Worm (Caenorhabditis elegans) whole organism, L3 larva: Measurements from ENCODE around the gene mdt-4.

Experiments used
- R02D3.7 ChIP-seq: fragments of 150-350 bp; optimal IDR thresholded peaks from 2 replicates; lab custom pipeline; 2014; ENCODE audit warnings: missing biosample characterization, missing genetic modification characterization
- ZK546.5 ChIP-seq: sonication (generic microtip); optimal IDR thresholded peaks from 2 replicates; lab custom pipeline; 2017; ENCODE audit warnings: missing biosample characterization, missing genetic modification characterization
- aly-2 ChIP-seq: fragments of 150-350 bp; optimal IDR thresholded peaks from 2 replicates; lab custom pipeline; 2014; ENCODE audit warnings: missing biosample characterization, missing genetic modification characterization
- ama-1 ChIP-seq: fragments of 150-350 bp; optimal IDR thresholded peaks from 2 replicates; lab custom pipeline; 2018
- ceh-16 ChIP-seq: sonication (generic microtip); optimal IDR thresholded peaks from 2 replicates; lab custom pipeline; 2017; ENCODE audit warnings: missing biosample characterization, missing genetic modification characterization
- ceh-28 ChIP-seq: fragments of 150-350 bp; optimal IDR thresholded peaks from 2 replicates; lab custom pipeline; 2014; ENCODE audit warnings: missing biosample characterization, missing genetic modification reagents, missing genetic modification characterization
- ceh-82 ChIP-seq: fragments of 150-350 bp; optimal IDR thresholded peaks from 2 replicates; lab custom pipeline; 2014; ENCODE audit warnings: missing biosample characterization, missing genetic modification characterization
- ceh-9 ChIP-seq: sonication (generic microtip); optimal IDR thresholded peaks from 2 replicates; lab custom pipeline; 2018; ENCODE audit warnings: missing biosample characterization, missing genetic modification characterization
- daf-12 ChIP-seq: fragments of 150-350 bp; optimal IDR thresholded peaks from 2 replicates; lab custom pipeline; 2014; ENCODE audit warnings: missing biosample characterization, missing genetic modification reagents, missing genetic modification characterization
- egl-27 ChIP-seq: sonication (generic microtip); optimal IDR thresholded peaks from 4 replicates; lab custom pipeline; 2017; ENCODE audit warnings: missing biosample characterization, missing genetic modification reagents, missing genetic modification characterization
- egl-5 ChIP-seq: fragments of 150-350 bp; optimal IDR thresholded peaks from 2 replicates; lab custom pipeline; 2017; ENCODE audit warnings: missing biosample characterization, missing genetic modification reagents, missing genetic modification characterization, inconsistent platforms
- elt-1 ChIP-seq: fragments of 150-350 bp; optimal IDR thresholded peaks from 2 replicates; lab custom pipeline; 2014; ENCODE audit warnings: missing biosample characterization, missing genetic modification characterization
- elt-2 ChIP-seq: sonication (generic microtip); optimal IDR thresholded peaks from 2 replicates; lab custom pipeline; 2016; ENCODE audit warnings: missing genetic modification reagents, mild to moderate bottlenecking, missing genetic modification characterization, missing compliant biosample characterization
- elt-3 ChIP-seq, 3 experiments: fragments of 150-350 bp in 1 of 3; sonication (generic microtip) in 2 of 3; optimal IDR thresholded peaks; 2 replicates in 2 of 3; 4 replicates in 1 of 3; lab custom pipeline; 2014 to 2017; ENCODE audit warnings: missing biosample characterization in 3 of 3, missing genetic modification characterization in 3 of 3
- eor-1 ChIP-seq, 2 experiments: fragments of 150-350 bp; optimal IDR thresholded peaks; 2 replicates each; lab custom pipeline; 2014 to 2018; ENCODE audit warnings: missing biosample characterization in 2 of 2, missing genetic modification characterization in 2 of 2
- fkh-10 ChIP-seq: sonication (generic microtip); optimal IDR thresholded peaks from 2 replicates; lab custom pipeline; 2017; ENCODE audit warnings: missing biosample characterization, missing genetic modification reagents, missing genetic modification characterization
- fkh-2 ChIP-seq: fragments of 150-350 bp; optimal IDR thresholded peaks from 2 replicates; lab custom pipeline; 2014; ENCODE audit warnings: missing biosample characterization, missing genetic modification reagents, missing genetic modification characterization
- fos-1 ChIP-seq: fragments of 150-350 bp; optimal IDR thresholded peaks from 2 replicates; lab custom pipeline; 2014; ENCODE audit warnings: missing biosample characterization, missing genetic modification characterization
- hmg-11 ChIP-seq: sonication (generic microtip); optimal IDR thresholded peaks from 2 replicates; lab custom pipeline; 2016; ENCODE audit warnings: missing genetic modification characterization, missing compliant biosample characterization
- jun-1 ChIP-seq: fragments of 150-350 bp; optimal IDR thresholded peaks from 2 replicates; lab custom pipeline; 2014; ENCODE audit warnings: missing biosample characterization, missing genetic modification reagents, missing genetic modification characterization
- lsy-12 ChIP-seq: sonication (generic microtip); optimal IDR thresholded peaks from 2 replicates; lab custom pipeline; 2016; ENCODE audit warnings: mild to moderate bottlenecking, missing genetic modification characterization, missing compliant biosample characterization
- mdl-1 ChIP-seq: fragments of 150-350 bp; optimal IDR thresholded peaks from 2 replicates; lab custom pipeline; 2014; ENCODE audit warnings: missing biosample characterization, missing genetic modification characterization
- mml-1 ChIP-seq: fragments of 150-350 bp; sonication (generic microtip); optimal IDR thresholded peaks from 3 replicates; lab custom pipeline; 2014; ENCODE audit warnings: missing biosample characterization, missing genetic modification characterization
- nhr-12 ChIP-seq: fragments of 150-350 bp; optimal IDR thresholded peaks from 2 replicates; lab custom pipeline; 2014; ENCODE audit warnings: missing biosample characterization, missing genetic modification characterization
- nhr-23 ChIP-seq: fragments of 150-350 bp; optimal IDR thresholded peaks from 2 replicates; lab custom pipeline; 2014; ENCODE audit warnings: missing biosample characterization, missing genetic modification reagents, missing genetic modification characterization
- nhr-237 ChIP-seq: fragments of 150-350 bp; optimal IDR thresholded peaks from 2 replicates; lab custom pipeline; 2014; ENCODE audit warnings: missing biosample characterization, missing genetic modification characterization
- nhr-25 ChIP-seq: sonication (generic microtip); optimal IDR thresholded peaks from 2 replicates; lab custom pipeline; 2017; ENCODE audit warnings: missing biosample characterization, missing genetic modification characterization
- nhr-28 ChIP-seq: fragments of 150-350 bp; optimal IDR thresholded peaks from 2 replicates; lab custom pipeline; 2014; ENCODE audit warnings: missing biosample characterization, missing genetic modification characterization
- nhr-43 ChIP-seq: sonication (generic microtip); optimal IDR thresholded peaks from 2 replicates; lab custom pipeline; 2016; ENCODE audit warnings: mild to moderate bottlenecking, missing genetic modification characterization, missing compliant biosample characterization; ENCODE audit not compliant: poor library complexity, severe bottlenecking
- nhr-67 ChIP-seq: fragments of 150-350 bp; optimal IDR thresholded peaks from 2 replicates; lab custom pipeline; 2014; ENCODE audit warnings: missing biosample characterization, missing genetic modification characterization
- nhr-76 ChIP-seq: fragments of 150-350 bp; sonication (generic microtip); optimal IDR thresholded peaks from 5 replicates; lab custom pipeline; 2014; ENCODE audit warnings: missing biosample characterization, missing genetic modification characterization
- nhr-77 ChIP-seq: fragments of 150-350 bp; optimal IDR thresholded peaks from 2 replicates; lab custom pipeline; 2014; ENCODE audit warnings: missing biosample characterization, missing genetic modification characterization
- pha-4 ChIP-seq: fragments of 150-350 bp; optimal IDR thresholded peaks from 2 replicates; lab custom pipeline; 2014; ENCODE audit warnings: missing biosample characterization, missing genetic modification reagents, missing genetic modification characterization
- pqm-1 ChIP-seq: fragments of 150-350 bp; optimal IDR thresholded peaks from 2 replicates; lab custom pipeline; 2017; ENCODE audit warnings: missing biosample characterization, missing genetic modification characterization, inconsistent platforms
- tbx-2 ChIP-seq: sonication (generic microtip); optimal IDR thresholded peaks from 2 replicates; lab custom pipeline; 2016; ENCODE audit warnings: mild to moderate bottlenecking, missing genetic modification characterization, missing compliant biosample characterization
- unc-39 ChIP-seq: sonication (generic microtip); optimal IDR thresholded peaks from 4 replicates; lab custom pipeline; 2017; ENCODE audit warnings: missing biosample characterization, missing genetic modification characterization
- unc-62 ChIP-seq: fragments of 150-350 bp; sonication (generic microtip); optimal IDR thresholded peaks from 4 replicates; lab custom pipeline; 2014; ENCODE audit warnings: missing biosample characterization, missing genetic modification reagents, missing genetic modification characterization
- zag-1 ChIP-seq: fragments of 150-350 bp; optimal IDR thresholded peaks from 2 replicates; lab custom pipeline; 2014; ENCODE audit warnings: missing biosample characterization, missing genetic modification characterization
- ztf-11 ChIP-seq: fragments of 150-350 bp; optimal IDR thresholded peaks from 2 replicates; lab custom pipeline; 2014; ENCODE audit warnings: missing biosample characterization, missing genetic modification characterization
- ztf-4 ChIP-seq: fragments of 150-350 bp; optimal IDR thresholded peaks from 2 replicates; lab custom pipeline; 2014; ENCODE audit warnings: missing biosample characterization, missing genetic modification characterization

mdt-4 gene

DNA sequence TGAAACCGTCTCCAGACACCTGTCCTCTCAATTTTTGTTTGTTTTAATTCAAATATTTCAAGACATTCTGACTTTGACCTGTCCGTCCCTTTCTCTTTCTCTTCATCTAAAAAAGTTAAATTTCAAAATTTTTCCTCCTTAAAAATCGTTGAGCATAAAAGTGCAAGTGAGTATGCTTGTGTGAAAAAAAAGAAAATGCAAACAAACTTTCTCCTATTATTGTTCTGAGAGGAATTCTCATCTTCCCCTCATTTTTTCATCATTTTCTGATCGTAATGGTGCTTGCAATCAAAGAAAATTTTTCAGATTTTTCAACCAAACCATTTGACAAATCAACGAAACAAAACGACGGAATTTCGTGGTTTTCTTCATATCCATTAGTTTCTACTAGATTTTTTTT lies 25.1 kb upstream of the mdt-4 start, which contains the start of gene shc-2:
shc-2 (plus strand) TSS at position 301 of the 400 bp plus-strand sequence.
- no peak for TF ChIP-seq ZK546.5 (tag; lab: Kevin White, UChicago)
- no peak for TF ChIP-seq nhr-25 (tag; lab: Kevin White, UChicago)
- no peak for TF ChIP-seq daf-12 (tag; lab: Kevin White, UChicago)
- TF ChIP-seq egl-5 (tag; lab: Kevin White, UChicago), result no peak
- no peak for TF ChIP-seq mml-1 (tag; lab: Kevin White, UChicago)
- TF ChIP-seq nhr-28 (tag; lab: Kevin White, UChicago), result no peak
- TF ChIP-seq fos-1 (tag; lab: Kevin White, UChicago), result no peak

ce11 chrII:4967636-4968035 lies 23.9 kb upstream of the mdt-4 start:
- TF ChIP-seq elt-2 (tag; lab: Kevin White, UChicago) (peak; percentile 86), nhr-25 (tag; lab: Kevin White, UChicago) (no peak), nhr-23 (tag; lab: Kevin White, UChicago) (no peak), ztf-11 (tag; lab: Kevin White, UChicago) (no peak), zag-1 (tag; lab: Kevin White, UChicago) (no peak), pha-4 (peak; percentile 6), ceh-82 (tag; lab: Kevin White, UChicago) (no peak), aly-2 (tag; lab: Kevin White, UChicago) (no peak), elt-1 (tag; lab: Kevin White, UChicago) (no peak), nhr-237 (tag; lab: Kevin White, UChicago) (no peak), R02D3.7 (tag; lab: Kevin White, UChicago) (no peak)
- TF ChIP-seq, all 47 proteins: peak for 2

DNA sequence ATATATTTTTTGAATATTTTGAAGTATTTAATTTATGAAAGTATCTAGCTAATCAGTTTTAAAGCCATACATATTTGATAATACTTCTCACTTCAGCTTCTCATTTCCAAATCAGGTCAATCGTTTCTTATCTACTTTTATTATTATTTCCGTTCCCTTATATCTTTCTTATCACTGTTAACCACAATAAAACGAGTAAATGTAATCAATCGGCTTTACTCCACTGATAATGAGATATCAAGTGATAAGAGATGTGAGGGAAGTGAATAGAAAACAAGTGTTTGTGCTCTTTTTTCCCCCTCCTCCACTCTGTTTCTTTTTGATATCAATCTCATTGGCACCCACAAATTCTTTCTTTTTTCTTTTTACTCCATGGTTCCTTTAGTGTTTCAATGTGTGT lies 22.8 kb upstream of the mdt-4 start:
- peak; percentile 88 for TF ChIP-seq elt-2 (tag; lab: Kevin White, UChicago)
- TF ChIP-seq pqm-1 (tag; lab: Kevin White, UChicago), result peak; percentile 48
- TF ChIP-seq nhr-28 (tag; lab: Kevin White, UChicago), result no peak
- TF ChIP-seq fkh-2 (tag; lab: Kevin White, UChicago), result no peak
- TF ChIP-seq jun-1 (tag; lab: Kevin White, UChicago), result no peak
- TF ChIP-seq ceh-16 (tag; lab: Kevin White, UChicago), result no peak
- no peak for TF ChIP-seq pha-4

DNA sequence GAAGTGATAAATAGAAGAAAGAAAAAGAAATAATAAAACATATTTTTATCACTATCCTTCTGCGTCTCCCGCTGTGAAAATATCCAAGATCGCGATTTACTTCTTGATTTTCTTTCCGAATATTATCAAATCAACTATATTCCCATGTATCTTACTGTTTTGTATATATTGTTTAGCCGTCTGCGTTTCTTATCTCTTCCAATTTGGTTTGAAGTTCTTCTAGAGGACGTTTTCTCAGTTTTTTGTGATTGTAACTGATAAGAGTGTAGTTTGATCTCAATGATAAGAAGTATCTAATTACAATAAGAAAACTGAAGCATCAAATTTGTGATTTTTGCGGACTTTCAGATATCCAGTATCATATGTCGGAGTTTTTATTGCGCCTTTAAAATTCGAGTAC lies 16.9 kb upstream of the mdt-4 start:
- TF ChIP-seq fos-1 (tag; lab: Kevin White, UChicago) (no peak), elt-2 (tag; lab: Kevin White, UChicago) (peak; percentile 95), nhr-23 (tag; lab: Kevin White, UChicago) (peak; percentile 35), nhr-25 (tag; lab: Kevin White, UChicago) (no peak), elt-3 (tag; optimal IDR thresholded peaks at IDR 0.05; lab: Kevin White, UChicago) (no peak), pqm-1 (tag; lab: Kevin White, UChicago) (peak; percentile 60), egl-5 (tag; lab: Kevin White, UChicago) (no peak), nhr-76 (tag; lab: Kevin White, UChicago) (peak; percentile 65), nhr-12 (tag; lab: Kevin White, UChicago) (no peak), unc-39 (tag; lab: Kevin White, UChicago) (no peak)

DNA sequence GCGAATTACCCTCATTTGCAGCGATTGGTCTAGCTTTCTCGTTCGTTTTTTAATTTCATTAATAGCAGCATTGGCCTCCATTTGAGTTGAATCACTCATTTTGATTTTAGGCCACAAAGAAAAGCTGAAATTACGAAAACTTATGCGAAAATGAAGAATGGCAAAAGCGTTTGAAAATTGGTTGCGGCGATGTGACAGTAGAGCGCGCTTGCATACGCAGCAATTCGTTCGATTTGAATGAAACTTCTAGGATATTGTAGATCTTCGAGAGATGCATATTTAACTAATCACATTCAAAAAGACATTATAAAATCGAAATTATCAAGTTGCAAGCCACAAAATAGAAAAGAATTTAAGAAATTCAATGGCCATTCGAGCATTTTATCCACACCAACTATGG lies 16.0 kb upstream of the mdt-4 start, which contains the start of gene ulp-2:
ulp-2 (minus strand) TSS at position 158 of the 400 bp plus-strand sequence.
- TF ChIP-seq unc-62 (GFP tag; lab: Kevin White, UChicago) (no peak), eor-1 (tag; optimal IDR thresholded peaks at IDR 0.05; lab: Kevin White, UChicago) (no peak), ama-1 (no peak), nhr-23 (tag; lab: Kevin White, UChicago) (no peak), pqm-1 (tag; lab: Kevin White, UChicago) (no peak), nhr-237 (tag; lab: Kevin White, UChicago) (no peak), ceh-82 (tag; lab: Kevin White, UChicago) (no peak), ceh-16 (tag; lab: Kevin White, UChicago) (no peak), mdl-1 (no peak), R02D3.7 (tag; lab: Kevin White, UChicago) (no peak), fkh-2 (tag; lab: Kevin White, UChicago) (no peak), nhr-76 (tag; lab: Kevin White, UChicago) (no peak), nhr-43 (tag; lab: Kevin White, UChicago) (no peak), ztf-11 (tag; lab: Kevin White, UChicago) (no peak), tbx-2 (tag; lab: Kevin White, UChicago) (no peak), nhr-77 (no peak), ztf-4 (tag; lab: Kevin White, UChicago) (no peak), lsy-12 (tag; lab: Kevin White, UChicago) (no peak), fkh-10 (GFP tag; lab: Kevin White, UChicago) (no peak), egl-27 (no peak), nhr-25 (tag; lab: Kevin White, UChicago) (peak; percentile 28), daf-12 (tag; lab: Kevin White, UChicago) (no peak), jun-1 (tag; lab: Kevin White, UChicago) (no peak), hmg-11 (tag; lab: Kevin White, UChicago) (peak; percentile 12), fos-1 (tag; lab: Kevin White, UChicago) (no peak), egl-5 (tag; lab: Kevin White, UChicago) (no peak), nhr-28 (tag; lab: Kevin White, UChicago) (no peak), nhr-67 (tag; lab: Kevin White, UChicago) (no peak), zag-1 (tag; lab: Kevin White, UChicago) (no peak), ceh-28 (no peak), elt-2 (tag; lab: Kevin White, UChicago) (peak; percentile 15), mml-1 (tag; lab: Kevin White, UChicago) (no peak), aly-2 (tag; lab: Kevin White, UChicago) (no peak), ceh-9 (tag; lab: Kevin White, UChicago) (no peak), elt-1 (tag; lab: Kevin White, UChicago) (no peak)
